Fruit fly (Drosophila melanogaster) whole organism: ENCODE results near the gene Pez.

Experiments used
- CG8478 ChIP-seq: fragments of >200 bp; optimal IDR thresholded peaks from 2 replicates; lab custom pipeline; 2018; ENCODE audit warnings: inconsistent platforms
- Dll ChIP-seq: fragments of >200 bp; optimal IDR thresholded peaks from 2 replicates; lab custom pipeline; 2017
- EcR ChIP-seq, 2 experiments: fragments of >200 bp; optimal IDR thresholded peaks; 2 replicates each; lab custom pipeline; 2017; ENCODE audit warnings: missing biosample characterization in 2 of 2, missing genetic modification characterization in 2 of 2, missing genetic modification reagents in 2 of 2
- pan ChIP-seq: fragments of >200 bp; optimal IDR thresholded peaks from 2 replicates; lab custom pipeline; 2017
- psq ChIP-seq: fragments of >200 bp; optimal IDR thresholded peaks from 2 replicates; lab custom pipeline; 2017
- usp ChIP-seq: fragments of >200 bp; optimal IDR thresholded peaks from 2 replicates; lab custom pipeline; 2017; ENCODE audit warnings: missing biosample characterization, missing genetic modification characterization, mixed read lengths

Gene Pez

dm6 chr2L:6283376-6283775, 55.1 kb downstream of the Pez start:
- TF ChIP-seq EcR (GFP tag; optimal IDR thresholded peaks at IDR 0.05; lab: Kevin White, UChicago): no peak
- no peak for TF ChIP-seq usp
- no peak for TF ChIP-seq CG8478 (lab: Kevin White, UChicago)
- TF ChIP-seq Dll (lab: Kevin White, UChicago): no peak
- TF ChIP-seq psq (lab: Kevin White, UChicago): no peak
- TF ChIP-seq pan (lab: Kevin White, UChicago): no peak
